Worm (Caenorhabditis elegans): Measurements from ENCODE around the gene C30G12.6.

DNA sequence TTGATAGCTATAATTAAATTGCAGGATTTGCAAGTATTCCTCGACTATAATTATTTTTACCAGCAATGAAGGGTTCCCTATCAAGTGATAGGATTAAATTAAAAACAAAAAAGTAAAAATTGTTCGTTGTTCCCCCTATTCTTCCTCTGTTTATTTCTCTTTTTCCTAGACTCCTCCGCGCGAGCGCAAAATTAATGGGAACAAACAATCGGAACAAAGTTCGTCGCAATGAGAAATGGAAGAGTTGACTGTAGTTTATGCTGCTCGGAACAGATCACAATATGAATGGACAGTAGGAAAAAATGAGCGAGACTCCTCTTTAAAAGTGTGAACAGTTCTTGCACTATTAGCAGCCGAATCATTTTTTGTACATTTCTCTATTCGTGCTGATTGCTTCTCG is 44.9 kb upstream of the C30G12.6 start:
- TF ChIP-seq elt-4 (tag; optimal IDR thresholded peaks at IDR 0.05) (no peak), eyg-1 (tag; optimal IDR thresholded peaks at IDR 0.05) (no peak), lin-11 (tag; optimal IDR thresholded peaks at IDR 0.05) (no peak), pag-3 (tag; optimal IDR thresholded peaks at IDR 0.05; ENCODE audit: borderline replicate concordance) (no peak), hlh-30 (tag; optimal IDR thresholded peaks at IDR 0.05; ENCODE audit: insufficient read depth) (no peak), nhr-11 (tag; optimal IDR thresholded peaks at IDR 0.05) (no peak), ceh-34 (tag; optimal IDR thresholded peaks at IDR 0.05) (no peak), pqm-1 (tag; optimal IDR thresholded peaks at IDR 0.05) (no peak), tbx-2 (tag; optimal IDR thresholded peaks at IDR 0.05) (no peak), ama-1 (optimal IDR thresholded peaks at IDR 0.05) (no peak), unc-86 (tag; optimal IDR thresholded peaks at IDR 0.05) (no peak), ceh-24 (tag; optimal IDR thresholded peaks at IDR 0.05) (no peak), fkh-6 (tag; optimal IDR thresholded peaks at IDR 0.05) (no peak), ceh-18 (tag; optimal IDR thresholded peaks at IDR 0.05) (no peak)
